Worm (Caenorhabditis elegans) whole organism, early embryonic: ENCODE results near the gene ZK550.6.

Experiments
- B0310.2 ChIP-seq: sonication (generic microtip); optimal IDR thresholded peaks from 2 replicates; lab custom pipeline; 2016; ENCODE audit warnings: mild to moderate bottlenecking, missing genetic modification characterization, missing compliant biosample characterization
- F13C5.2 ChIP-seq: sonication (generic microtip); optimal IDR thresholded peaks from 2 replicates; lab custom pipeline; 2017; ENCODE audit warnings: mild to moderate bottlenecking, missing genetic modification characterization, inconsistent platforms, missing compliant biosample characterization
- aly-1 ChIP-seq: sonication (generic microtip); optimal IDR thresholded peaks from 2 replicates; lab custom pipeline; 2016; ENCODE audit warnings: missing genetic modification characterization, missing compliant biosample characterization
- ama-1 ChIP-seq: fragments of 150-350 bp; optimal IDR thresholded peaks from 2 replicates; lab custom pipeline; 2014
- ceh-13 ChIP-seq: fragments of 200-800 bp; sonication (Bioruptor generic); optimal IDR thresholded peaks from 2 replicates; lab custom pipeline; 2018; ENCODE audit warnings: mild to moderate bottlenecking, missing genetic modification characterization, missing compliant biosample characterization
- ceh-36 ChIP-seq: sonication (generic microtip); optimal IDR thresholded peaks from 2 replicates; lab custom pipeline; 2016; ENCODE audit warnings: missing genetic modification characterization, inconsistent platforms, missing compliant biosample characterization
- ets-7 ChIP-seq: sonication (generic microtip); optimal IDR thresholded peaks from 2 replicates; lab custom pipeline; 2016; ENCODE audit warnings: missing genotype, missing genetic modification characterization, missing compliant biosample characterization
- flt-1 ChIP-seq: fragments of 200-800 bp; sonication (Bioruptor generic); IDR thresholded peaks from 2 replicates; pipeline ENCODE4 v1.3.6; 2022; ENCODE audit warnings: missing genetic modification characterization, missing compliant biosample characterization
- hmbx-1 ChIP-seq: sonication (generic microtip); optimal IDR thresholded peaks from 2 replicates; lab custom pipeline; 2016; ENCODE audit warnings: mild to moderate bottlenecking, missing genetic modification characterization, missing compliant biosample characterization
- hmg-4 ChIP-seq: fragments of 200-800 bp; sonication (Bioruptor generic); optimal IDR thresholded peaks from 2 replicates; lab custom pipeline; 2018; ENCODE audit warnings: mild to moderate bottlenecking, missing genetic modification characterization, missing compliant biosample characterization
- hnd-1 ChIP-seq: sonication (generic microtip); optimal IDR thresholded peaks from 2 replicates; lab custom pipeline; 2016; ENCODE audit warnings: missing genetic modification characterization, missing compliant biosample characterization
- pes-1 ChIP-seq: fragments of 200-800 bp; sonication (Bioruptor generic); IDR thresholded peaks from 2 replicates; pipeline ENCODE4 v1.3.6; 2022; ENCODE audit warnings: missing genetic modification reagents, missing genetic modification characterization, missing compliant biosample characterization
- scrt-1 ChIP-seq: fragments of 200-800 bp; sonication (Bioruptor generic); IDR thresholded peaks from 2 replicates; pipeline ENCODE4 v1.3.6; 2022; ENCODE audit warnings: missing genetic modification characterization, missing compliant biosample characterization
- sea-1 ChIP-seq: fragments of 200-800 bp; sonication (Bioruptor generic); conservative IDR thresholded peaks from 2 replicates; pipeline ENCODE4 v1.3.6; 2022; ENCODE audit warnings: missing genetic modification characterization, missing compliant biosample characterization
- tbx-11 ChIP-seq: fragments of 200-800 bp; sonication (Bioruptor generic); IDR thresholded peaks from 2 replicates; pipeline ENCODE4 v1.3.6; 2022; ENCODE audit warnings: missing genetic modification characterization, missing compliant biosample characterization
- tbx-37 ChIP-seq: fragments of 200-800 bp; sonication (Bioruptor generic); conservative IDR thresholded peaks from 2 replicates; pipeline ENCODE4 v1.3.6; 2022; ENCODE audit warnings: missing genetic modification reagents, missing genetic modification characterization, missing compliant biosample characterization
- tra-4 ChIP-seq: sonication (generic microtip); optimal IDR thresholded peaks from 2 replicates; lab custom pipeline; 2017; ENCODE audit warnings: missing genetic modification characterization, missing compliant biosample characterization

The ZK550.6 gene

DNA sequence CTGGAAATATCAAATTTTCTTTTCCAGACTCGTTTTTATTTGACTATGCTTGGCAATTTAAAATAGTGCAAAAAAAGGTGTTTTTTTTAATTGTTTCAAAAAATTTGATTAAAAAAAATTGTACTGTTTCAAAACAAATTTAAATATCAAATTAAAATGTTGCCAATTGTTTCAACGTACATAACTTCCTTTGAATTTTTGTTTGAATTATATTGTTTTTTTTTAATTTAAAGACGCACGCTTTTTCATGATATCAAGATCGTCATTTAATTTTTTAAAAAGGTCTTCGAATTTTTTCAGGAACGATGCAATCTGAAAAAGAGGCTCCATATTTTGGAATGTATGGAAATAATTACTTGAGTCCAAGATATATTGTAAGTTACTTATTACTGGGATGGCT lies 38.8 kb downstream of the ZK550.6 start, which contains the start of gene Y116A8B.4:
Gene Y116A8B.4, plus strand, starts transcription at position 301 of the 400 bp plus-strand sequence.
- TF ChIP-seq scrt-1 (GFP tag; lab: Robert Waterston, UW) (no peak), flt-1 (GFP tag; lab: Robert Waterston, UW) (no peak), ceh-36 (tag; lab: Kevin White, UChicago) (no peak), ets-7 (tag; lab: Kevin White, UChicago) (no peak), tra-4 (no peak), ceh-13 (no peak), sea-1 (no peak), aly-1 (tag; lab: Kevin White, UChicago) (no peak), B0310.2 (no peak), hnd-1 (no peak), F13C5.2 (tag; lab: Kevin White, UChicago) (no peak), pes-1 (no peak), hmbx-1 (tag; lab: Kevin White, UChicago) (no peak), hmg-4 (GFP tag; lab: Kevin White, UChicago) (no peak)

ce11 chrIV:17216048-17216447 lies 46.2 kb downstream of the ZK550.6 start, which contains the start of gene Y116A8B.1:
TSS of gene Y116A8B.1 (plus strand) at chrIV:17216348.
- TF ChIP-seq B0310.2 = no peak
- no peak for TF ChIP-seq ets-7 (tag; lab: Kevin White, UChicago)
- TF ChIP-seq hmbx-1 (tag; lab: Kevin White, UChicago) = no peak
- TF ChIP-seq F13C5.2 (tag; lab: Kevin White, UChicago) = no peak
- TF ChIP-seq ceh-36 (tag; lab: Kevin White, UChicago) = no peak
- no peak for TF ChIP-seq tbx-37 (GFP tag; lab: Robert Waterston, UW)
- no peak for TF ChIP-seq tra-4
- no peak for TF ChIP-seq tbx-11
- TF ChIP-seq hmg-4 (GFP tag; lab: Kevin White, UChicago) = no peak
- no peak for TF ChIP-seq ceh-13
- no peak for TF ChIP-seq hnd-1
- no peak for TF ChIP-seq scrt-1 (GFP tag; lab: Robert Waterston, UW)
- TF ChIP-seq flt-1 (GFP tag; lab: Robert Waterston, UW) = no peak
- no peak for TF ChIP-seq pes-1
- no peak for TF ChIP-seq ama-1 (lab: Kevin White, UChicago)
- TF ChIP-seq aly-1 (tag; lab: Kevin White, UChicago) = no peak
- TF ChIP-seq sea-1 = no peak

- TF ChIP-seq ceh-36 (tag; lab: Kevin White, UChicago) (no peak), tbx-37 (GFP tag; lab: Robert Waterston, UW) (no peak), ets-7 (tag; lab: Kevin White, UChicago) (no peak), scrt-1 (GFP tag; lab: Robert Waterston, UW) (no peak), aly-1 (tag; lab: Kevin White, UChicago) (no peak), ama-1 (lab: Kevin White, UChicago) (no peak), sea-1 (no peak), B0310.2 (no peak)
These were observed 47.2 kb downstream of the ZK550.6 start for ce11 chrIV:17215070-17215469.

DNA sequence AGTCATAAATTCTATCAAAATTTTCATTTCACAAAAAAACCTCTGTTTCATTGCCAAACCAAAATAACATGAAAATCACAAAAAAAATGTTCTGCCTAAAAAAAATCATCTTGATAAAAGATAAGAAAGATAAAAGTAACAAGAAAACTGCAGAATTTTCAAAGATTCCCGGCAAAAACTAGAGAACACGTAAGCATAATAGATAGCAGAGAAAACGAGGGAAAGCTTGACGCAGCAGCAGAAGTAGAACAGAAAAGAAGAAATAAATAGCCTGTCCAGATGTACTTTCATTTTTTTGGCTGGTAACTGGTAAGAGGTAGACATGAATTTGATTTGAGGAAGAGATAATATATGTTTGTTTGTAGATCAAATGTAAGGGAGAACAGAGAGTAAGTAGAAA lies 51.5 kb downstream of the ZK550.6 start:
- TF ChIP-seq hmbx-1 (tag; lab: Kevin White, UChicago) (no peak), ceh-36 (tag; lab: Kevin White, UChicago) (no peak), pes-1 (no peak), scrt-1 (GFP tag; lab: Robert Waterston, UW) (no peak)
